Fruit fly (Drosophila melanogaster) whole organism, embryonic: ENCODE data around the gene CG13097.
A peak's percentile ranks its signal among the peaks of the same experiment; 100 is the strongest.

ENCODE experiments used
- ATbp ChIP-seq: fragments of 200-800 bp; sonication (Bioruptor generic); optimal IDR thresholded peaks from 2 replicates; lab custom pipeline; 2017; ENCODE audit warnings: missing biosample characterization, mild to moderate bottlenecking, missing genetic modification characterization, missing genetic modification reagents
- Antp ChIP-seq: fragments of 200-800 bp; sonication (Bioruptor generic); optimal IDR thresholded peaks from 3 replicates; lab custom pipeline; 2016; ENCODE audit warnings: missing biosample characterization, missing genetic modification characterization
- Asciz ChIP-seq: fragments of 200-800 bp; sonication (Bioruptor generic); optimal IDR thresholded peaks from 2 replicates; lab custom pipeline; 2017; ENCODE audit warnings: missing biosample characterization, mild to moderate bottlenecking, missing genetic modification characterization, missing genetic modification reagents
- Awh ChIP-seq: fragments of 200-800 bp; sonication (Bioruptor generic); IDR thresholded peaks from 2 replicates; pipeline ENCODE4, ENCODE4 v1.3.6; 2022; ENCODE audit warnings: missing biosample characterization, missing genetic modification characterization
- BtbVII ChIP-seq: fragments of 200-800 bp; sonication (Bioruptor generic); optimal IDR thresholded peaks from 3 replicates; lab custom pipeline; 2017; ENCODE audit warnings: missing biosample characterization, mild to moderate bottlenecking, missing genetic modification characterization
- CG11560 ChIP-seq: fragments of 200-800 bp; sonication (Bioruptor generic); IDR thresholded peaks from 3 replicates; pipeline ENCODE4 v1.3.6; 2022; ENCODE audit warnings: missing biosample characterization, missing genetic modification characterization
- CG14710 ChIP-seq: fragments of 200-800 bp; sonication (Bioruptor generic); optimal IDR thresholded peaks from 3 replicates; lab custom pipeline; 2019; ENCODE audit warnings: missing biosample characterization, mild to moderate bottlenecking, missing genetic modification characterization, moderate library complexity
- CG15601 ChIP-seq: fragments of 200-800 bp; sonication (Bioruptor generic); optimal IDR thresholded peaks from 3 replicates; lab custom pipeline; 2019; ENCODE audit warnings: missing biosample characterization, mild to moderate bottlenecking, missing genetic modification characterization, moderate library complexity
- CG16815 ChIP-seq: fragments of 200-800 bp; sonication (Bioruptor generic); optimal IDR thresholded peaks from 3 replicates; lab custom pipeline; 2017; ENCODE audit warnings: missing biosample characterization, mild to moderate bottlenecking, missing genetic modification characterization
- CG1832 ChIP-seq: fragments of 200-800 bp; sonication (Bioruptor generic); optimal IDR thresholded peaks from 2 replicates; lab custom pipeline; 2017; ENCODE audit warnings: missing biosample characterization, mild to moderate bottlenecking, missing genetic modification characterization, inconsistent platforms
- CG2678 ChIP-seq: fragments of 200-800 bp; sonication (Bioruptor generic); optimal IDR thresholded peaks from 3 replicates; lab custom pipeline; 2019; ENCODE audit warnings: missing biosample characterization, mild to moderate bottlenecking, missing genetic modification characterization, moderate library complexity
- CG2889 ChIP-seq: fragments of 200-800 bp; sonication (Bioruptor generic); IDR thresholded peaks from 3 replicates; pipeline ENCODE4 v1.3.6; 2022; ENCODE audit warnings: missing biosample characterization, missing genetic modification characterization
- CG32532 ChIP-seq: fragments of 200-800 bp; sonication (Bioruptor generic); IDR thresholded peaks from 2 replicates; pipeline ENCODE4 v1.3.6; 2022; ENCODE audit warnings: missing biosample characterization, missing genetic modification characterization
- CG33557 ChIP-seq: fragments of 200-800 bp; sonication (Bioruptor generic); optimal IDR thresholded peaks from 2 replicates; lab custom pipeline; 2019; ENCODE audit warnings: missing biosample characterization, mild to moderate bottlenecking, missing genetic modification characterization, moderate library complexity
- CG3726 ChIP-seq: fragments of 200-800 bp; sonication (Bioruptor generic); IDR thresholded peaks from 3 replicates; pipeline ENCODE4, ENCODE4 v1.3.6; 2022; ENCODE audit warnings: missing biosample characterization, missing genetic modification characterization
- CG3995 ChIP-seq: fragments of 200-800 bp; sonication (Bioruptor generic); optimal IDR thresholded peaks from 3 replicates; lab custom pipeline; 2016; ENCODE audit warnings: missing biosample characterization, missing genetic modification characterization
- CG42726 ChIP-seq: fragments of 200-800 bp; sonication (Bioruptor generic); IDR thresholded peaks from 2 replicates; pipeline ENCODE4 v1.3.6; 2022; ENCODE audit warnings: missing biosample characterization, missing genetic modification characterization; ENCODE audit not compliant: partially characterized antibody
- CG6854 ChIP-seq: fragments of 200-800 bp; sonication (Bioruptor generic); optimal IDR thresholded peaks from 3 replicates; lab custom pipeline; 2017; ENCODE audit warnings: missing biosample characterization, mild to moderate bottlenecking, missing genetic modification characterization
- CG7839 ChIP-seq: fragments of 200-800 bp; sonication (Bioruptor generic); optimal IDR thresholded peaks from 3 replicates; lab custom pipeline; 2018; ENCODE audit warnings: missing biosample characterization, mild to moderate bottlenecking, missing genetic modification characterization, moderate library complexity
- CG8924 ChIP-seq: fragments of 200-800 bp; optimal IDR thresholded peaks from 3 replicates; lab custom pipeline; 2019; ENCODE audit warnings: missing biosample characterization, mild to moderate bottlenecking, missing genetic modification characterization, moderate library complexity
- CG9797 ChIP-seq: fragments of 200-800 bp; sonication (Bioruptor generic); optimal IDR thresholded peaks from 3 replicates; lab custom pipeline; 2018; ENCODE audit warnings: missing biosample characterization, mild to moderate bottlenecking, missing genetic modification characterization
- Camta ChIP-seq: fragments of 200-800 bp; sonication (Bioruptor generic); optimal IDR thresholded peaks from 2 replicates; lab custom pipeline; 2016; ENCODE audit warnings: missing biosample characterization, missing genetic modification characterization
- D19A ChIP-seq: fragments of 200-800 bp; optimal IDR thresholded peaks from 3 replicates; lab custom pipeline; 2019; ENCODE audit warnings: missing biosample characterization, mild to moderate bottlenecking, missing genetic modification characterization, moderate library complexity
- ERR ChIP-seq: fragments of 200-800 bp; sonication (Bioruptor generic); optimal IDR thresholded peaks from 2 replicates; lab custom pipeline; 2016; ENCODE audit warnings: missing biosample characterization, missing genetic modification characterization
- Ets97D ChIP-seq: fragments of 200-800 bp; sonication (Bioruptor generic); optimal IDR thresholded peaks from 3 replicates; lab custom pipeline; 2016; ENCODE audit warnings: missing biosample characterization, missing genetic modification characterization
- H2.0 ChIP-seq: fragments of 200-800 bp; sonication (Bioruptor generic); IDR thresholded peaks from 2 replicates; pipeline ENCODE4 v1.3.6; 2022; ENCODE audit warnings: missing biosample characterization, missing genetic modification characterization
- HLH54F ChIP-seq: fragments of 200-800 bp; sonication (Bioruptor generic); optimal IDR thresholded peaks from 3 replicates; lab custom pipeline; 2016; ENCODE audit warnings: missing biosample characterization, missing genetic modification characterization
- HLHmδ ChIP-seq: fragments of 200-800 bp; sonication (Bioruptor generic); optimal IDR thresholded peaks from 2 replicates; lab custom pipeline; 2018; ENCODE audit warnings: missing biosample characterization, mild to moderate bottlenecking, missing genetic modification characterization, moderate library complexity
- Hmx ChIP-seq: fragments of 200-800 bp; sonication (Bioruptor generic); optimal IDR thresholded peaks from 2 replicates; lab custom pipeline; 2016; ENCODE audit warnings: missing biosample characterization, missing genetic modification characterization
- Hsf ChIP-seq: fragments of 200-800 bp; sonication (Bioruptor generic); optimal IDR thresholded peaks from 3 replicates; lab custom pipeline; 2016; ENCODE audit warnings: missing biosample characterization, missing genetic modification characterization
- Meics ChIP-seq: fragments of 200-800 bp; sonication (Bioruptor generic); optimal IDR thresholded peaks from 2 replicates; lab custom pipeline; 2017; ENCODE audit warnings: missing biosample characterization, mild to moderate bottlenecking, missing genetic modification characterization
- Oli ChIP-seq: fragments of 200-800 bp; sonication (Bioruptor generic); optimal IDR thresholded peaks from 2 replicates; lab custom pipeline; 2018; ENCODE audit warnings: missing biosample characterization, mild to moderate bottlenecking, missing genetic modification characterization, moderate library complexity
- Rfx ChIP-seq: fragments of 200-800 bp; sonication (Bioruptor generic); IDR thresholded peaks from 2 replicates; pipeline ENCODE4 v1.3.6; 2022; ENCODE audit warnings: missing biosample characterization, missing genetic modification characterization
- Six4 ChIP-seq: fragments of 200-800 bp; sonication (Bioruptor generic); optimal IDR thresholded peaks from 2 replicates; lab custom pipeline; 2016; ENCODE audit warnings: missing biosample characterization, missing genetic modification characterization
- Ssrp ChIP-seq: fragments of 200-800 bp; sonication (Bioruptor generic); optimal IDR thresholded peaks from 2 replicates; lab custom pipeline; 2018; ENCODE audit warnings: missing biosample characterization, mild to moderate bottlenecking, missing genetic modification characterization, moderate library complexity
- ash1 ChIP-seq: fragments of 200-800 bp; sonication (Bioruptor generic); optimal IDR thresholded peaks from 2 replicates; lab custom pipeline; 2018; ENCODE audit warnings: missing biosample characterization, mild to moderate bottlenecking, missing genetic modification characterization
- dmrt11E ChIP-seq: fragments of 200-800 bp; sonication (Bioruptor generic); optimal IDR thresholded peaks from 3 replicates; lab custom pipeline; 2018; ENCODE audit warnings: missing biosample characterization, mild to moderate bottlenecking, missing genetic modification characterization, moderate library complexity
- gem ChIP-seq: fragments of 200-800 bp; sonication (Bioruptor generic); optimal IDR thresholded peaks from 2 replicates; lab custom pipeline; 2019; ENCODE audit warnings: missing biosample characterization, mild to moderate bottlenecking, missing genetic modification characterization, moderate library complexity
- jing ChIP-seq: fragments of 200-800 bp; sonication (Bioruptor generic); optimal IDR thresholded peaks from 2 replicates; lab custom pipeline; 2018; ENCODE audit warnings: missing biosample characterization, mild to moderate bottlenecking, missing genetic modification characterization
- mirr ChIP-seq: fragments of 200-800 bp; sonication (Bioruptor generic); optimal IDR thresholded peaks from 3 replicates; lab custom pipeline; 2018; ENCODE audit warnings: missing biosample characterization, mild to moderate bottlenecking, missing genetic modification characterization
- oc ChIP-seq: fragments of 200-800 bp; sonication (Bioruptor generic); optimal IDR thresholded peaks from 2 replicates; lab custom pipeline; 2018; ENCODE audit warnings: missing biosample characterization, mild to moderate bottlenecking, missing genetic modification characterization, moderate library complexity
- org-1 ChIP-seq: fragments of 200-800 bp; sonication (Bioruptor generic); optimal IDR thresholded peaks from 2 replicates; lab custom pipeline; 2017; ENCODE audit warnings: missing biosample characterization, missing genetic modification characterization
- p53 ChIP-seq: fragments of 200-800 bp; sonication (Bioruptor generic); optimal IDR thresholded peaks from 2 replicates; lab custom pipeline; 2016; ENCODE audit warnings: missing biosample characterization, missing genetic modification characterization
- pzg ChIP-seq: fragments of 200-800 bp; sonication (Bioruptor generic); optimal IDR thresholded peaks from 3 replicates; lab custom pipeline; 2018; ENCODE audit warnings: missing biosample characterization, mild to moderate bottlenecking, missing genetic modification characterization, moderate library complexity
- row ChIP-seq: fragments of 200-800 bp; sonication (Bioruptor generic); IDR thresholded peaks from 3 replicates; pipeline ENCODE4 v1.3.6; 2022; ENCODE audit warnings: missing biosample characterization, missing genetic modification characterization
- scrt ChIP-seq: fragments of 200-800 bp; sonication (Bioruptor generic); optimal IDR thresholded peaks from 2 replicates; lab custom pipeline; 2018; ENCODE audit warnings: missing biosample characterization, mild to moderate bottlenecking, missing genetic modification characterization, moderate library complexity
- sr ChIP-seq: fragments of 200-800 bp; sonication (Bioruptor generic); IDR thresholded peaks from 3 replicates; pipeline ENCODE4 v1.3.6; 2022; ENCODE audit warnings: missing biosample characterization, missing genetic modification characterization
- stc ChIP-seq: fragments of 200-800 bp; sonication (Bioruptor generic); IDR thresholded peaks from 2 replicates; pipeline ENCODE4 v1.3.6; 2022; ENCODE audit warnings: missing biosample characterization, missing genetic modification characterization
- tin ChIP-seq: fragments of 200-800 bp; sonication (Bioruptor generic); optimal IDR thresholded peaks from 3 replicates; lab custom pipeline; 2016; ENCODE audit warnings: missing biosample characterization, missing genetic modification characterization

The CG13097 gene

DNA sequence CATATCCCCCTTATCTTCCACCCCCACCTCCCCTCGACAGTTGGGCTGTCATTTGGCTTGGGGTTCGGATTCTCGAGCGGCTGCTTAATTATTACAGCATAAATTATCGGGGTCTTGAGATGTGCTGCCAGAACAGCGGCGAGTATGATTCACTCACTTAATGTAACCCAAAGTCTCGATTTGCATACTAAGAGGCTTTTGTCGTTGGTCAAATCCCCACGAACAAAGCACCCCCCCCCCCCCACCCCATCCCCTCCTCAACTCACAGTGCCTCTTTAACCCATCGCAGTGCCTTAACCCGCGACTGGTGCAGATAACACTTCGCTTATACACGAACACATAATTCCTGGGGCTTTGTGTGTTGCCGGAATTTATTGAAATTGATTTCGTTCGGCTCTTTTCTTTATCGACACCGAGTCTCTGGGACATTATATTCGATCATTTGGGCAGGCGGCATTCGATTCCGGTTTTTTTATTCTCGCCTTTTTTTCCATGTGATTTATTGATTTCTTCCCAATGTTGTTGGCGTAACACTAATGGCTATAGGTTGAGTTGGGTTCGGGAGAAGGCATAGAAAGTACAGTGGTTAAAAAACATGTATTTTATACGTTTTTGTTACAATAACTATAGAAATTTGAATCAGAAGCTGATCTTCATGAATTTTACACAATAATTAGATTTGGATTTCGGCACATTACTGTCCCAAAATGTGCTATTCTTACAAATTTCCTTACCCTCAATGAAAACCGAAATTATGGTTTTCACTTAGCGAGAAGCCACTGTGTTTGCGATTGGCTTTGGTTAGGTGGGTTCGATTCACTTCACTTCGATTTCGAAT lies 39.3 kb upstream of the CG13097 start (continued):
- TF ChIP-seq Awh (GFP tag; lab: Robert Waterston, UW) (no peak), CG11560 (no peak), Hsf (peak; percentile 76), CG7839 (tag; lab: Kevin White, UChicago) (peak; percentile 50), CG32532 (GFP tag; lab: Robert Waterston, UW) (0 out of 2 replicates have a peak, but pooled peaks have one; percentile 4), tin (no peak), D19A (peak; percentile 68), CG2678 (tag; lab: Kevin White, UChicago) (peak; percentile 61), Meics (peak; percentile 31), CG3726 (GFP tag; lab: Robert Waterston, UW) (no peak), BtbVII (GFP tag; lab: Kevin White, UChicago) (peak; percentile 19), sr (GFP tag; lab: Robert Waterston, UW) (no peak), CG3995 (GFP tag; lab: Kevin White, UChicago) (no peak), CG8924 (tag; lab: Kevin White, UChicago) (peak; percentile 66), ERR (GFP tag; lab: Kevin White, UChicago) (no peak), CG42726 (GFP tag; lab: Robert Waterston, UW) (no peak), CG6854 (GFP tag; lab: Kevin White, UChicago) (no peak), H2.0 (GFP tag; lab: Robert Waterston, UW) (no peak), CG14710 (tag; lab: Kevin White, UChicago) (peak; percentile 41), scrt (GFP tag; lab: Kevin White, UChicago) (no peak), pzg (no peak), Ssrp (tag; lab: Kevin White, UChicago) (peak; percentile 43), p53 (no peak), Six4 (GFP tag; lab: Kevin White, UChicago) (peak; percentile 22), Rfx (GFP tag; lab: Robert Waterston, UW) (no peak), Hmx (GFP tag; lab: Kevin White, UChicago) (no peak), Antp (peak; percentile 27), CG15601 (peak; percentile 39), CG16815 (GFP tag; lab: Kevin White, UChicago) (no peak), HLHmδ (GFP tag; lab: Kevin White, UChicago) (no peak), Oli (peak; percentile 60), stc (GFP tag; lab: Robert Waterston, UW) (no peak), CG2889 (no peak), gem (tag; lab: Kevin White, UChicago) (peak; percentile 66), HLH54F (peak; percentile 32), org-1 (GFP tag; lab: Kevin White, UChicago) (peak; percentile 32), row (peak; percentile 69), CG1832 (no peak), CG33557 (GFP tag; lab: Kevin White, UChicago) (peak; percentile 49), ash1 (GFP tag; lab: Kevin White, UChicago) (no peak), oc (peak; percentile 81), CG9797 (GFP tag; lab: Kevin White, UChicago) (no peak), jing (GFP tag; lab: Kevin White, UChicago) (no peak), ATbp (GFP tag; lab: Kevin White, UChicago) (peak; percentile 46), mirr (no peak), Asciz (GFP tag; lab: Kevin White, UChicago) (peak; percentile 35), Ets97D (no peak), Camta (GFP tag; lab: Kevin White, UChicago) (peak; percentile 65), dmrt11E (tag; lab: Kevin White, UChicago) (peak; percentile 61)
